Worm (Caenorhabditis elegans): ENCODE measurements around the gene sri-30.
A peak's percentile ranks its signal among the peaks of the same experiment; 100 is the strongest.

The sri-30 gene

DNA sequence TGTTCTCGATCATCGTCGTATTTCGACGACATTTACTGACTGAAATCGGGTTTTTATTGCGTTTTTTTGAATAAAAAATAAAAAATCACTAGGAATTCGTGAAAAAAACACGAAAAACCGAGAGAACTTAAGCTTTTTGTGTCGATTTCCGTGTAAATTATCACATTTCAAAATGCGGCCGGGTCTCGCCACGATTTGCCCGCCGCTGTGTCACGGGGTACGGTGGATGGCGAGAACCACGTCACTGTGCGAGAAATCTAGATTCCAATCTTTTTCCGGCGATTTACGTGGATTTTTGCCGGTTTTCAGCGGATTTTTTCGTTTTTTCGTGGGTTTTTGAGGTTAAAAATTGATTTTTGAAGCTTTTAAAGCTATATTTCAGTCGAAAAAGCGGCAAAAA, 30.9 kb downstream of the sri-30 start, which contains the start of gene Y25C1A.8 (continued):
- TF ChIP-seq fkh-10 (GFP tag; optimal IDR thresholded peaks at IDR 0.05) (peak; percentile 87), nhr-12 (tag; optimal IDR thresholded peaks at IDR 0.05) (no peak), mab-9 (GFP tag; IDR thresholded peaks at IDR 0.05) (peak; percentile 86), ama-1 (optimal IDR thresholded peaks at IDR 0.05) (peak; percentile 23), ceh-63 (GFP tag; optimal IDR thresholded peaks at IDR 0.05) (no peak), lin-15B (tag; optimal IDR thresholded peaks at IDR 0.05) (peak; percentile 58), nhr-84 (tag; optimal IDR thresholded peaks at IDR 0.05) (no peak), hlh-4 (tag; optimal IDR thresholded peaks at IDR 0.05) (no peak), aha-1 (tag; optimal IDR thresholded peaks at IDR 0.05) (peak; percentile 48), fos-1 (tag; optimal IDR thresholded peaks at IDR 0.05) (peak; percentile 75), lir-3 (tag; optimal IDR thresholded peaks at IDR 0.05; ENCODE audit: poor library complexity) (no peak), jun-1 (tag; optimal IDR thresholded peaks at IDR 0.05) (peak; percentile 81), unc-86 (tag; optimal IDR thresholded peaks at IDR 0.05) (peak; percentile 90), rnt-1 (tag; optimal IDR thresholded peaks at IDR 0.05) (peak; percentile 98), fkh-8 (tag; optimal IDR thresholded peaks at IDR 0.05) (peak; percentile 93), irx-1 (tag; optimal IDR thresholded peaks at IDR 0.05) (peak; percentile 91), nhr-20 (tag; optimal IDR thresholded peaks at IDR 0.05) (no peak), efl-3 (GFP tag; optimal IDR thresholded peaks at IDR 0.05) (peak; percentile 34), dpl-1 (GFP tag; optimal IDR thresholded peaks at IDR 0.05) (peak; percentile 73 to 85 (median 84)), unc-62 (GFP tag; optimal IDR thresholded peaks at IDR 0.05) (no peak), C04F5.9 (tag; optimal IDR thresholded peaks at IDR 0.05) (peak; percentile 100), tbx-2 (tag; optimal IDR thresholded peaks at IDR 0.05) (peak; percentile 94), zag-1 (tag; optimal IDR thresholded peaks at IDR 0.05) (no peak), nhr-19 (GFP tag; conservative IDR thresholded peaks at IDR 0.05) (peak; percentile 91), unc-130 (tag; optimal IDR thresholded peaks at IDR 0.05) (peak; percentile 84), sptf-1 (tag; optimal IDR thresholded peaks at IDR 0.05) (no peak), ztf-11 (tag; optimal IDR thresholded peaks at IDR 0.05) (peak; percentile 26 to 85), elt-2 (tag; optimal IDR thresholded peaks at IDR 0.05) (peak; percentile 83), ces-1 (GFP tag; optimal IDR thresholded peaks at IDR 0.05) (no peak), snu-23 (GFP tag; optimal IDR thresholded peaks at IDR 0.05) (peak; percentile 95), nhr-77 (tag; optimal IDR thresholded peaks at IDR 0.05) (peak; percentile 56), nhr-28 (tag; optimal IDR thresholded peaks at IDR 0.05) (no peak), sup-37 (GFP tag; optimal IDR thresholded peaks at IDR 0.05) (peak; percentile 84), ztf-4 (tag; optimal IDR thresholded peaks at IDR 0.05) (peak; percentile 86), pag-3 (tag; optimal IDR thresholded peaks at IDR 0.05; ENCODE audit: borderline replicate concordance, insufficient read depth) (no peak), lsy-2 (tag; optimal IDR thresholded peaks at IDR 0.05) (peak; percentile 100), hlh-17 (GFP tag; optimal IDR thresholded peaks at IDR 0.05; ENCODE audit: borderline replicate concordance) (no peak), nhr-85 (tag) (peak; percentile 94), nhr-11 (tag; optimal IDR thresholded peaks at IDR 0.05) (peak; percentile 66), nhr-90 (tag; optimal IDR thresholded peaks at IDR 0.05; ENCODE audit: poor library complexity) (no peak), C34B4.2 (tag; optimal IDR thresholded peaks at IDR 0.05) (peak; percentile 78), lin-13 (GFP tag; optimal IDR thresholded peaks at IDR 0.05) (peak; percentile 87), lin-35 (GFP tag; optimal IDR thresholded peaks at IDR 0.05) (peak; percentile 81 to 89), aly-2 (tag; optimal IDR thresholded peaks at IDR 0.05) (peak; percentile 58), egl-27 (tag; optimal IDR thresholded peaks at IDR 0.05) (peak in 1 of 2 experiments; percentile 45), ceh-88 (GFP tag; IDR thresholded peaks at IDR 0.05) (peak; percentile 58), sox-4 (tag; optimal IDR thresholded peaks at IDR 0.05) (peak; percentile 72), swsn-7 (tag; optimal IDR thresholded peaks at IDR 0.05) (peak; percentile 92), blmp-1 (tag; optimal IDR thresholded peaks at IDR 0.05) (peak; percentile 43), snpc-4 (tag; optimal IDR thresholded peaks at IDR 0.05) (peak; percentile 78), mep-1 (tag; optimal IDR thresholded peaks at IDR 0.05) (peak; percentile 91), C16A3.4 (tag; optimal IDR thresholded peaks at IDR 0.05) (peak; percentile 89), nhr-71 (tag; optimal IDR thresholded peaks at IDR 0.05) (peak; percentile 94)

All from whole organism, L1 larva.